Fruit fly (Drosophila melanogaster) Kc167 (cell line): ENCODE results near the gene eIF4E7.

Experiments used
- Sin3A ChIP-seq: fragments of >200 bp; optimal IDR thresholded peaks from 2 replicates; lab custom pipeline; 2018; ENCODE audit warnings: missing external identifiers
- psq ChIP-seq: fragments of >200 bp; optimal IDR thresholded peaks from 2 replicates; lab custom pipeline; 2017; ENCODE audit warnings: missing external identifiers

dm6 chrX:1171018-1171417 lies 8.8 kb upstream of the eIF4E7 start:
- no peak for TF ChIP-seq Sin3A (lab: Kevin White, UChicago)
- TF ChIP-seq psq (lab: Kevin White, UChicago), result no peak
